Fruit fly (Drosophila melanogaster) whole organism, prepupa: ENCODE results near the gene Wdr33.

Experiments
- CG11902 ChIP-seq: fragments of 200-800 bp; sonication (Bioruptor generic); optimal IDR thresholded peaks from 3 replicates; lab custom pipeline; 2016; ENCODE audit warnings: missing biosample characterization, missing genetic modification characterization
- CG16779 ChIP-seq: fragments of 200-800 bp; sonication (Bioruptor generic); optimal IDR thresholded peaks from 3 replicates; lab custom pipeline; 2017; ENCODE audit warnings: missing biosample characterization, mild to moderate bottlenecking, missing genetic modification characterization
- CG31627 ChIP-seq: fragments of 200-800 bp; sonication (Bioruptor generic); optimal IDR thresholded peaks from 3 replicates; lab custom pipeline; 2016; ENCODE audit warnings: missing biosample characterization, missing genetic modification characterization
- CG3919 ChIP-seq: fragments of 200-800 bp; sonication (Bioruptor generic); optimal IDR thresholded peaks from 3 replicates; lab custom pipeline; 2016; ENCODE audit warnings: missing biosample characterization, missing genetic modification characterization
- CG6276 ChIP-seq: fragments of 200-800 bp; sonication (Bioruptor generic); optimal IDR thresholded peaks from 2 replicates; lab custom pipeline; 2017; ENCODE audit warnings: missing biosample characterization, mild to moderate bottlenecking, missing genetic modification characterization
- CG6808 ChIP-seq: fragments of 200-800 bp; sonication (Bioruptor generic); optimal IDR thresholded peaks from 3 replicates; lab custom pipeline; 2017; ENCODE audit warnings: missing biosample characterization, missing genetic modification characterization, mild to moderate bottlenecking, moderate library complexity, missing genetic modification reagents
- CG7368 ChIP-seq: fragments of 200-800 bp; sonication (Bioruptor generic); optimal IDR thresholded peaks from 3 replicates; lab custom pipeline; 2016; ENCODE audit warnings: missing biosample characterization, missing genetic modification characterization
- Hr39 ChIP-seq: fragments of 200-800 bp; sonication (Bioruptor generic); optimal IDR thresholded peaks from 2 replicates; lab custom pipeline; 2016; ENCODE audit warnings: missing biosample characterization, missing genetic modification characterization
- Hr4 ChIP-seq: fragments of 200-800 bp; sonication (Bioruptor generic); optimal IDR thresholded peaks from 3 replicates; lab custom pipeline; 2016; ENCODE audit warnings: missing biosample characterization, missing genetic modification characterization
- Lpt ChIP-seq: fragments of 200-800 bp; sonication (Bioruptor generic); optimal IDR thresholded peaks from 3 replicates; lab custom pipeline; 2016; ENCODE audit warnings: missing biosample characterization, missing genetic modification characterization
- OdsH ChIP-seq: fragments of 200-800 bp; sonication (Bioruptor generic); optimal IDR thresholded peaks from 3 replicates; lab custom pipeline; 2016; ENCODE audit warnings: missing biosample characterization, missing genetic modification characterization
- cyc ChIP-seq: fragments of 200-800 bp; sonication (Bioruptor generic); optimal IDR thresholded peaks from 3 replicates; lab custom pipeline; 2016; ENCODE audit warnings: missing biosample characterization, missing genetic modification characterization
- fd85E ChIP-seq: fragments of 200-800 bp; sonication (Bioruptor generic); optimal IDR thresholded peaks from 3 replicates; lab custom pipeline; 2016; ENCODE audit warnings: missing biosample characterization, missing genetic modification characterization
- spab ChIP-seq: fragments of 200-800 bp; sonication (Bioruptor generic); optimal IDR thresholded peaks from 2 replicates; lab custom pipeline; 2017; ENCODE audit warnings: missing biosample characterization, mild to moderate bottlenecking, missing genetic modification characterization, missing genetic modification reagents

- TF ChIP-seq Hr4 (GFP tag; lab: Kevin White, UChicago) (peak; percentile 94), CG6276 (GFP tag; lab: Kevin White, UChicago) (no peak), CG16779 (tag; lab: Kevin White, UChicago) (peak; percentile 56), fd85E (peak; percentile 81), CG31627 (GFP tag; lab: Kevin White, UChicago) (peak; percentile 95), CG3919 (GFP tag; lab: Kevin White, UChicago) (peak; percentile 92), CG6808 (GFP tag; lab: Kevin White, UChicago) (peak; percentile 76), OdsH (GFP tag; lab: Kevin White, UChicago) (peak; percentile 96), cyc (GFP tag; lab: Kevin White, UChicago) (peak; percentile 92), CG11902 (GFP tag; lab: Kevin White, UChicago) (peak; percentile 94), Lpt (GFP tag; lab: Kevin White, UChicago) (peak; percentile 83), CG7368 (GFP tag; lab: Kevin White, UChicago) (peak; percentile 89), Hr39 (GFP tag; lab: Kevin White, UChicago) (peak; percentile 95), spab (no peak)
These were observed 8.7 kb downstream of the Wdr33 start, which contains the start of the genes Xe7 and Atg17 for dm6 chr3R:5668928-5669739.
